Worm (Caenorhabditis elegans) whole organism, L2 larva: ENCODE data around the gene ubxn-4.

Experiments
- F13H6.1 ChIP-seq: sonication (generic microtip); optimal IDR thresholded peaks from 2 replicates; lab custom pipeline; 2016; ENCODE audit warnings: missing genetic modification characterization, missing compliant biosample characterization
- ama-1 ChIP-seq: fragments of 150-350 bp; optimal IDR thresholded peaks from 2 replicates; lab custom pipeline; 2018; ENCODE audit warnings: inconsistent platforms
- dmd-4 ChIP-seq: sonication (generic microtip); optimal IDR thresholded peaks from 2 replicates; lab custom pipeline; 2017; ENCODE audit warnings: missing biosample characterization, missing genetic modification characterization
- lsy-2 ChIP-seq, 2 experiments: fragments of 150-350 bp in 1 of 2; sonication (generic microtip) in 1 of 2; optimal IDR thresholded peaks; 2 replicates each; lab custom pipeline; 2014 to 2017; ENCODE audit warnings: missing biosample characterization in 2 of 2, missing genetic modification characterization in 2 of 2
- mdl-1 ChIP-seq, 2 experiments: fragments of 150-350 bp in 1 of 2; sonication (generic microtip) in 1 of 2; optimal IDR thresholded peaks; 2 replicates each; lab custom pipeline; 2017; ENCODE audit warnings: missing biosample characterization in 2 of 2, missing genetic modification characterization in 2 of 2
- nhr-237 ChIP-seq: fragments of 150-350 bp; optimal IDR thresholded peaks from 2 replicates; lab custom pipeline; 2014; ENCODE audit warnings: missing biosample characterization, missing genetic modification characterization
- skn-1 ChIP-seq: sonication (generic microtip); optimal IDR thresholded peaks from 2 replicates; lab custom pipeline; 2017; ENCODE audit warnings: missing biosample characterization, missing genetic modification characterization
- sma-3 ChIP-seq: sonication (generic microtip); optimal IDR thresholded peaks from 2 replicates; lab custom pipeline; 2016; ENCODE audit warnings: missing genetic modification reagents, missing genetic modification characterization, missing compliant biosample characterization
- unc-62 ChIP-seq: fragments of 150-350 bp; optimal IDR thresholded peaks from 2 replicates; lab custom pipeline; 2014; ENCODE audit warnings: missing biosample characterization, missing genetic modification reagents, missing genetic modification characterization
- zag-1 ChIP-seq: fragments of 150-350 bp; optimal IDR thresholded peaks from 2 replicates; lab custom pipeline; 2014; ENCODE audit warnings: missing biosample characterization, missing genetic modification characterization
- ztf-11 ChIP-seq: sonication (generic microtip); optimal IDR thresholded peaks from 2 replicates; lab custom pipeline; 2017; ENCODE audit warnings: missing biosample characterization, missing genetic modification characterization

DNA sequence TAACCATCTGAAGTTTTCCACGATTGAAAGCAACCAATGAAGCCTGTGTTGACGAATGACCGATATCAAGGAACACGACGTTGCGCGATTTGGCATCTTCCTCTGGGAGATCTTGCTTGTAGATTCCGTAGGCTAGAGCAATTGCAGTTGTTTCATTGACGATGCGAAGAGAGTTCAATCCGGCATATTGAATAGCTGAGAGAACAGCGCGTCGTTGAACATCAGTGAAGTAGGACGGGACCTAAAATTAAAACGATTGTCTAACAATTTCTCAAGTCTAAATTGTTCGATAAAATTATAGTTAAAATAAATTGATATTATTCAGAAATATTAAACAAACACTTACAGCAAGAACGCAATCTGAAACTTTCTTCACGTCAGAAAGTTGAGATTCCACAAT is 40.7 kb upstream of the ubxn-4 start:
- TF ChIP-seq dmd-4 (tag; lab: Kevin White, UChicago) (no peak), sma-3 (GFP tag; lab: Kevin White, UChicago) (no peak), ztf-11 (tag; lab: Kevin White, UChicago) (no peak), ama-1 (no peak), zag-1 (tag; lab: Kevin White, UChicago) (no peak), lsy-2 (tag; optimal IDR thresholded peaks at IDR 0.05; lab: Kevin White, UChicago) (no peak), nhr-237 (tag; lab: Kevin White, UChicago) (no peak), skn-1 (tag; lab: Kevin White, UChicago) (no peak), F13H6.1 (tag; lab: Kevin White, UChicago) (no peak), unc-62 (GFP tag; lab: Kevin White, UChicago) (no peak), mdl-1 (tag; optimal IDR thresholded peaks at IDR 0.05; lab: Kevin White, UChicago) (no peak)
